Fruit fly (Drosophila melanogaster) whole organism, prepupa: Measurements from ENCODE around the gene CG10348.

ENCODE experiments used
- CG10631 ChIP-seq: fragments of 200-800 bp; sonication (Bioruptor generic); optimal IDR thresholded peaks from 2 replicates; lab custom pipeline; 2016; ENCODE audit warnings: missing biosample characterization, missing genetic modification characterization
- CG11294 ChIP-seq: fragments of 200-800 bp; sonication (Bioruptor generic); IDR thresholded peaks from 2 replicates; pipeline ENCODE4 v1.3.6; 2022; ENCODE audit warnings: missing biosample characterization, missing genetic modification characterization
- CG11762 ChIP-seq: fragments of 200-800 bp; sonication (Bioruptor generic); optimal IDR thresholded peaks from 3 replicates; lab custom pipeline; 2016; ENCODE audit warnings: missing biosample characterization, missing genetic modification characterization; ENCODE audit not compliant: insufficient read depth
- CG11902 ChIP-seq: fragments of 200-800 bp; sonication (Bioruptor generic); optimal IDR thresholded peaks from 3 replicates; lab custom pipeline; 2016; ENCODE audit warnings: missing biosample characterization, missing genetic modification characterization
- CG15336 ChIP-seq: fragments of 200-800 bp; sonication (Bioruptor generic); IDR thresholded peaks from 2 replicates; pipeline ENCODE4 v1.3.6; 2022; ENCODE audit warnings: missing biosample characterization, missing genetic modification characterization
- CG1621 ChIP-seq: fragments of 200-800 bp; sonication (Bioruptor generic); optimal IDR thresholded peaks from 3 replicates; lab custom pipeline; 2018; ENCODE audit warnings: missing biosample characterization, mild to moderate bottlenecking, missing genetic modification characterization
- CG16779 ChIP-seq: fragments of 200-800 bp; sonication (Bioruptor generic); optimal IDR thresholded peaks from 3 replicates; lab custom pipeline; 2017; ENCODE audit warnings: missing biosample characterization, mild to moderate bottlenecking, missing genetic modification characterization
- CG32006 ChIP-seq: fragments of 200-800 bp; sonication (Bioruptor generic); optimal IDR thresholded peaks from 3 replicates; lab custom pipeline; 2017; ENCODE audit warnings: missing biosample characterization, mild to moderate bottlenecking, missing genetic modification characterization
- CG34406 ChIP-seq: fragments of 200-800 bp; sonication (Bioruptor generic); optimal IDR thresholded peaks from 3 replicates; lab custom pipeline; 2016; ENCODE audit warnings: missing biosample characterization, missing genetic modification characterization
- CG3919 ChIP-seq: fragments of 200-800 bp; sonication (Bioruptor generic); optimal IDR thresholded peaks from 3 replicates; lab custom pipeline; 2016; ENCODE audit warnings: missing biosample characterization, missing genetic modification characterization
- CG4318 ChIP-seq: fragments of 200-800 bp; sonication (Bioruptor generic); optimal IDR thresholded peaks from 3 replicates; lab custom pipeline; 2017; ENCODE audit warnings: missing biosample characterization, mild to moderate bottlenecking, missing genetic modification characterization
- CG6276 ChIP-seq: fragments of 200-800 bp; sonication (Bioruptor generic); optimal IDR thresholded peaks from 2 replicates; lab custom pipeline; 2017; ENCODE audit warnings: missing biosample characterization, mild to moderate bottlenecking, missing genetic modification characterization
- CG7368 ChIP-seq: fragments of 200-800 bp; sonication (Bioruptor generic); optimal IDR thresholded peaks from 3 replicates; lab custom pipeline; 2016; ENCODE audit warnings: missing biosample characterization, missing genetic modification characterization
- CG8119 ChIP-seq: fragments of 200-800 bp; sonication (Bioruptor generic); IDR thresholded peaks from 3 replicates; pipeline ENCODE4 v1.3.6; 2022; ENCODE audit warnings: missing biosample characterization, missing genetic modification characterization
- CG8319 ChIP-seq: fragments of 200-800 bp; sonication (Bioruptor generic); optimal IDR thresholded peaks from 3 replicates; lab custom pipeline; 2016; ENCODE audit warnings: missing biosample characterization, missing genetic modification characterization
- CG8632 ChIP-seq: fragments of 200-800 bp; sonication (Bioruptor generic); optimal IDR thresholded peaks from 3 replicates; lab custom pipeline; 2016; ENCODE audit warnings: missing biosample characterization, missing genetic modification characterization
- CG9139 ChIP-seq: fragments of 200-800 bp; sonication (Bioruptor generic); optimal IDR thresholded peaks from 3 replicates; lab custom pipeline; 2017; ENCODE audit warnings: missing biosample characterization, mild to moderate bottlenecking, missing genetic modification characterization
- Eip75B ChIP-seq: fragments of 200-800 bp; sonication (Bioruptor generic); optimal IDR thresholded peaks from 3 replicates; lab custom pipeline; 2016; ENCODE audit warnings: missing biosample characterization, missing genetic modification characterization
- Eip78C ChIP-seq: fragments of 200-800 bp; sonication (Bioruptor generic); peaks from one replicate; lab custom pipeline; 2016; ENCODE audit warnings: missing biosample characterization, missing genetic modification characterization
- Eip93F ChIP-seq: fragments of 200-800 bp; sonication (Bioruptor generic); optimal IDR thresholded peaks from 2 replicates; lab custom pipeline; 2016; ENCODE audit warnings: missing biosample characterization, mild to moderate bottlenecking, missing genetic modification characterization
- Gug ChIP-seq: fragments of 200-800 bp; sonication (Bioruptor generic); IDR thresholded peaks from 2 replicates; pipeline ENCODE4 v1.3.6; 2022; ENCODE audit warnings: missing biosample characterization, missing genetic modification characterization
- Hr38 ChIP-seq: sonication (Bioruptor generic); optimal IDR thresholded peaks from 2 replicates; lab custom pipeline; 2016; ENCODE audit warnings: missing biosample characterization, missing genetic modification characterization
- Hr39 ChIP-seq: fragments of 200-800 bp; sonication (Bioruptor generic); optimal IDR thresholded peaks from 2 replicates; lab custom pipeline; 2016; ENCODE audit warnings: missing biosample characterization, missing genetic modification characterization
- Hr4 ChIP-seq: fragments of 200-800 bp; sonication (Bioruptor generic); optimal IDR thresholded peaks from 3 replicates; lab custom pipeline; 2016; ENCODE audit warnings: missing biosample characterization, missing genetic modification characterization
- OdsH ChIP-seq: fragments of 200-800 bp; sonication (Bioruptor generic); optimal IDR thresholded peaks from 3 replicates; lab custom pipeline; 2016; ENCODE audit warnings: missing biosample characterization, missing genetic modification characterization
- Smox ChIP-seq: fragments of 200-800 bp; sonication (Bioruptor generic); optimal IDR thresholded peaks from 3 replicates; lab custom pipeline; 2016; ENCODE audit warnings: missing biosample characterization, missing genetic modification characterization
- Sox14 ChIP-seq: fragments of 200-800 bp; sonication (Bioruptor generic); optimal IDR thresholded peaks from 3 replicates; lab custom pipeline; 2016; ENCODE audit warnings: missing biosample characterization, missing genetic modification characterization
- achi ChIP-seq: fragments of 200-800 bp; sonication (Bioruptor generic); optimal IDR thresholded peaks from 3 replicates; lab custom pipeline; 2016; ENCODE audit warnings: missing biosample characterization, missing genetic modification characterization
- cyc ChIP-seq: fragments of 200-800 bp; sonication (Bioruptor generic); optimal IDR thresholded peaks from 3 replicates; lab custom pipeline; 2016; ENCODE audit warnings: missing biosample characterization, missing genetic modification characterization
- dsx ChIP-seq: fragments of 200-800 bp; optimal IDR thresholded peaks from 3 replicates; lab custom pipeline; 2019; ENCODE audit warnings: missing biosample characterization, mild to moderate bottlenecking, missing genetic modification characterization, moderate library complexity; ENCODE audit not compliant: poor library complexity, severe bottlenecking
- esn ChIP-seq: fragments of 200-800 bp; sonication (Bioruptor generic); optimal IDR thresholded peaks from 2 replicates; lab custom pipeline; 2016; ENCODE audit warnings: missing biosample characterization, mild to moderate bottlenecking, missing genetic modification characterization, moderate library complexity
- fd59A ChIP-seq: fragments of 200-800 bp; sonication (Bioruptor generic); optimal IDR thresholded peaks from 2 replicates; lab custom pipeline; 2017; ENCODE audit warnings: missing biosample characterization, mild to moderate bottlenecking, missing genetic modification characterization, missing genetic modification reagents
- fkh ChIP-seq: fragments of 200-800 bp; sonication (Bioruptor generic); optimal IDR thresholded peaks from 3 replicates; lab custom pipeline; 2017; ENCODE audit warnings: missing biosample characterization, mild to moderate bottlenecking, missing genetic modification characterization, moderate library complexity
- lz ChIP-seq: fragments of 200-800 bp; sonication (Bioruptor generic); optimal IDR thresholded peaks from 3 replicates; lab custom pipeline; 2016; ENCODE audit warnings: missing biosample characterization, missing genetic modification characterization
- pdm3 ChIP-seq: fragments of 200-800 bp; sonication (Bioruptor generic); optimal IDR thresholded peaks from 3 replicates; lab custom pipeline; 2016; ENCODE audit warnings: missing biosample characterization, missing genetic modification characterization
- salr ChIP-seq, 2 experiments: fragments of 200-800 bp; sonication (Bioruptor generic); optimal IDR thresholded peaks; 3 replicates each; lab custom pipeline; 2016 to 2018; ENCODE audit warnings: missing biosample characterization in 2 of 2, missing genetic modification characterization in 2 of 2, mild to moderate bottlenecking in 1 of 2
- spab ChIP-seq: fragments of 200-800 bp; sonication (Bioruptor generic); optimal IDR thresholded peaks from 2 replicates; lab custom pipeline; 2017; ENCODE audit warnings: missing biosample characterization, mild to moderate bottlenecking, missing genetic modification characterization, missing genetic modification reagents
- ss ChIP-seq, 2 experiments: fragments of 200-800 bp; sonication (Bioruptor generic); optimal IDR thresholded peaks; 2 replicates in 1 of 2; 3 replicates in 1 of 2; lab custom pipeline; 2017 to 2018; ENCODE audit warnings: mild to moderate bottlenecking in 2 of 2, missing biosample characterization in 2 of 2, missing genetic modification characterization in 2 of 2, moderate library complexity in 1 of 2
- svp ChIP-seq: fragments of 200-800 bp; sonication (Bioruptor generic); peaks from one replicate; lab custom pipeline; 2016; ENCODE audit warnings: missing biosample characterization, missing genetic modification characterization

CG10348 gene

DNA sequence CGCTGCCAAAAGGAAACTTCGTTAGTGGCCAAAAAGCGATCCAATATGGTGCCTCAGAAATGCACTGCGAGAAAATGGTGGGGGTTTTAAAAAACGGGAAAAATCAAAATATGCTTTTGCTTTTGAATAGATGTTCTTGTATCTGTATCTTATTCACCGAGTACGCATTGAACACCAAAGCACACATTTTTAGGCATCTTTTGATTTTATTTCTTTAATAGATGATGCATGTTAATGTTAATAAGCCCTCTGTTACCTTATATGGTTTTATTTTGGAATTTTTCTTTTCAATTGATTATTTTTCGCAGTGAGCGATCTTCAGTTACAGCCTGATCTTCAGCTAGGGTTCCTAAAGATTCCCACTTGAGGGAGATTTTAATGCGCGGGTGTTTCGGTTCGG lies 11.6 kb upstream of the CG10348 start (continued):
- TF ChIP-seq Gug (GFP tag; lab: Robert Waterston, UW) (peak; percentile 56), CG8319 (no peak), CG10631 (GFP tag; lab: Kevin White, UChicago) (peak; percentile 46), CG8632 (GFP tag; lab: Kevin White, UChicago) (no peak), CG11902 (GFP tag; lab: Kevin White, UChicago) (no peak), Eip75B (GFP tag; lab: Kevin White, UChicago) (no peak), Eip78C (GFP tag; lab: Kevin White, UChicago) (peak; percentile 82), CG11294 (GFP tag; lab: Robert Waterston, UW) (no peak; the same call in 1 of the 2 replicates)
- TF ChIP-seq, all 60 proteins: peak for 22

DNA sequence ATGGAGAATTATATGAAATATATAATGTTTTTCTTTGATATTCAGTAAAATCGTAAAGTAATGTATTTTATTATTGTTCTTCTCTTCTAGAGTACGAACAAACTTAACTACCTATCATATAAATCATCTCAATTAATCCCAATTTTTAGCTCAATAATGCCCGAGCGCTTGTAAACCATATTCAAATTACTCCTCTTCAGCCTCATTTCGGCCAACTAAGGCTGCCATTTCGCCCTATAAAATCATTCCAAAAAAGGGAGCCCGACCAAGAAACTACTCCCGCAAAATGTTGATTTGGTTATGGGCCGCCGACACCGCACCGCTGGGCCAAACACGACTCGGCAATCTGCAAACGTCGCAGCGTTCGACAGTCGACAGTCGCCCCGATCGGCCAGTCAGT lies 10.4 kb upstream of the CG10348 start:
- TF ChIP-seq CG6276 (GFP tag; lab: Kevin White, UChicago): peak; percentile 26
- no peak for TF ChIP-seq Sox14 (GFP tag; lab: Kevin White, UChicago)
- peak; percentile 4 for TF ChIP-seq svp (GFP tag; lab: Kevin White, UChicago)
- TF ChIP-seq CG4318 (GFP tag; lab: Kevin White, UChicago): peak; percentile 35
- no peak for TF ChIP-seq Gug (GFP tag; lab: Robert Waterston, UW)
- peak; percentile 0 for TF ChIP-seq CG8632 (GFP tag; lab: Kevin White, UChicago)
- TF ChIP-seq Eip93F: no peak
- TF ChIP-seq CG32006 (GFP tag; lab: Kevin White, UChicago): peak; percentile 45
- peak; percentile 77 for TF ChIP-seq Eip78C (GFP tag; lab: Kevin White, UChicago)
- TF ChIP-seq CG16779 (tag; lab: Kevin White, UChicago): no peak
- no peak for TF ChIP-seq CG11762 (GFP tag; lab: Kevin White, UChicago)
- TF ChIP-seq esn (GFP tag; lab: Kevin White, UChicago): no peak
- TF ChIP-seq CG11294 (GFP tag; lab: Robert Waterston, UW): no peak
- no peak for TF ChIP-seq Hr39 (GFP tag; lab: Kevin White, UChicago)
- TF ChIP-seq salr (GFP tag; optimal IDR thresholded peaks at IDR 0.05; lab: Kevin White, UChicago): peak in 1 of 2 experiments; percentile 6
- no peak for TF ChIP-seq spab (GFP tag; lab: Kevin White, UChicago)
- TF ChIP-seq CG15336 (GFP tag; lab: Robert Waterston, UW): peak; percentile 20; the same call in 1 of the 2 replicates
- TF ChIP-seq lz (GFP tag; lab: Kevin White, UChicago): no peak
- TF ChIP-seq CG8319: no peak
- TF ChIP-seq Hr4 (GFP tag; lab: Kevin White, UChicago): peak; percentile 13
- no peak for TF ChIP-seq CG9139 (GFP tag; lab: Kevin White, UChicago)
- no peak for TF ChIP-seq CG34406 (GFP tag; lab: Kevin White, UChicago)
- no peak for TF ChIP-seq CG10631 (GFP tag; lab: Kevin White, UChicago)
- no peak for TF ChIP-seq ss (GFP tag; optimal IDR thresholded peaks at IDR 0.05; lab: Kevin White, UChicago)
- no peak for TF ChIP-seq Smox (GFP tag; lab: Kevin White, UChicago)
- TF ChIP-seq cyc (GFP tag; lab: Kevin White, UChicago): no peak
- no peak for TF ChIP-seq dsx
- TF ChIP-seq CG8119 (GFP tag; lab: Robert Waterston, UW): 0 out of 3 replicates have a peak, but pooled peaks have one; percentile 22
- TF ChIP-seq CG3919: no peak

DNA sequence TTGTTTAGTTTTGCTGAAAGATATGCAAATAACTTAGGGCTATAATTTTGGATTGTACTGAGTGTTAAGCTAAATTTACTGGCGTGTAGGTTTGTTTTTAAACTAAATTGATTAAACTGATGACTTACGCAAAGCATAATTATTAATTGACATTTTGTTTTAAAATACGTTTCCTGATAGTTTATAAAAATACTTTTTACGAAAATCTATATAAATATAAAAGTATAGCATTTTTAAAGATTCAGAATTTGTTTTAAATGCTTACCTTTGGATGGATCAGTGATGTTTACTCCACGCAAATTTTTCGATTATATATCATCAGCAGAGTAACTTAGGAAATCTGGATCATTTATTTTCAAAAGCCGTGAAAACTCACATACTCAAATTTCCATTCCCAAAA lies 7.7 kb upstream of the CG10348 start, which contains the start of the genes CG42752 and CG15167:
Gene CG42752, minus strand, starts transcription at position 101 of the 400 bp plus-strand sequence.
Gene CG15167, plus strand, starts transcription at position 349 of the 400 bp plus-strand sequence.
- no peak for TF ChIP-seq pdm3 (GFP tag; lab: Kevin White, UChicago)
- no peak for TF ChIP-seq OdsH (GFP tag; lab: Kevin White, UChicago)
- TF ChIP-seq fd59A: no peak
- TF ChIP-seq achi (GFP tag; lab: Kevin White, UChicago): no peak
- TF ChIP-seq spab (GFP tag; lab: Kevin White, UChicago): no peak
- no peak for TF ChIP-seq Gug (GFP tag; lab: Robert Waterston, UW)
- TF ChIP-seq fkh: no peak
- no peak for TF ChIP-seq Eip78C (GFP tag; lab: Kevin White, UChicago)
- no peak for TF ChIP-seq CG9139 (GFP tag; lab: Kevin White, UChicago)
- TF ChIP-seq CG7368 (GFP tag; lab: Kevin White, UChicago): no peak
- TF ChIP-seq Eip75B (GFP tag; lab: Kevin White, UChicago): no peak
- TF ChIP-seq ss (GFP tag; optimal IDR thresholded peaks at IDR 0.05; lab: Kevin White, UChicago): no peak
- TF ChIP-seq Hr38 (GFP tag; lab: Kevin White, UChicago): no peak
- no peak for TF ChIP-seq CG1621 (tag; lab: Kevin White, UChicago)
- TF ChIP-seq, all 60 proteins: peak for 0
